Worm (Caenorhabditis elegans): ENCODE measurements around the gene lyst-1.

lyst-1 gene

ce11 chrX:12171631-12172348 is 30.8 kb upstream of the lyst-1 start, which contains the start of gene F57G12.1 (continued):
- TF ChIP-seq nhr-23 (tag; optimal IDR thresholded peaks at IDR 0.05), result peak; percentile 76
- TF ChIP-seq unc-62 (GFP tag; optimal IDR thresholded peaks at IDR 0.05), result peak; percentile 55
- TF ChIP-seq aly-2 (tag; optimal IDR thresholded peaks at IDR 0.05), result no peak
- TF ChIP-seq ceh-28 (tag; optimal IDR thresholded peaks at IDR 0.05), result peak; percentile 39
- peak; percentile 97 for TF ChIP-seq lin-39 (tag; optimal IDR thresholded peaks at IDR 0.05)
- peak; percentile 5 for TF ChIP-seq tbx-2 (tag; optimal IDR thresholded peaks at IDR 0.05)
- no peak for TF ChIP-seq snpc-4 (tag; optimal IDR thresholded peaks at IDR 0.05)
- peak; percentile 51 for TF ChIP-seq mdl-1 (tag; optimal IDR thresholded peaks at IDR 0.05)
- peak; percentile 81 for TF ChIP-seq ama-1 (optimal IDR thresholded peaks at IDR 0.05)
- TF ChIP-seq egl-5 (tag; optimal IDR thresholded peaks at IDR 0.05), result peak; percentile 48

ce11 chrX:12169390-12169789 is 28.4 kb upstream of the lyst-1 start:
- TF ChIP-seq ama-1 (optimal IDR thresholded peaks at IDR 0.05) (peak; percentile 67), jun-1 (tag; optimal IDR thresholded peaks at IDR 0.05) (no peak), hmg-11 (tag; optimal IDR thresholded peaks at IDR 0.05) (no peak), R02D3.7 (tag; optimal IDR thresholded peaks at IDR 0.05) (no peak), nhr-43 (tag; optimal IDR thresholded peaks at IDR 0.05; ENCODE audit: poor library complexity, severe bottlenecking) (no peak)

- TF ChIP-seq R02D3.7 (tag; optimal IDR thresholded peaks at IDR 0.05) (no peak), nhr-67 (tag; optimal IDR thresholded peaks at IDR 0.05) (no peak), pha-4 (tag; optimal IDR thresholded peaks at IDR 0.05) (peak; percentile 10), nhr-237 (tag; optimal IDR thresholded peaks at IDR 0.05) (no peak), ama-1 (optimal IDR thresholded peaks at IDR 0.05) (no peak), ztf-4 (tag; optimal IDR thresholded peaks at IDR 0.05) (no peak), nhr-23 (tag; optimal IDR thresholded peaks at IDR 0.05) (no peak), ceh-82 (tag; optimal IDR thresholded peaks at IDR 0.05) (no peak), eor-1 (tag; optimal IDR thresholded peaks at IDR 0.05) (no peak), nhr-25 (tag; optimal IDR thresholded peaks at IDR 0.05) (peak; percentile 19), sea-2 (GFP tag; optimal IDR thresholded peaks at IDR 0.05) (no peak), nhr-28 (tag; optimal IDR thresholded peaks at IDR 0.05) (no peak)
These were observed 27.8 kb upstream of the lyst-1 start for ce11 chrX:12168765-12169164.

- TF ChIP-seq sea-2 (GFP tag; optimal IDR thresholded peaks at IDR 0.05) (no peak), R02D3.7 (tag; optimal IDR thresholded peaks at IDR 0.05) (no peak), pha-4 (tag; optimal IDR thresholded peaks at IDR 0.05) (peak; percentile 80), ceh-9 (tag; optimal IDR thresholded peaks at IDR 0.05) (no peak), lin-39 (tag; optimal IDR thresholded peaks at IDR 0.05) (peak; percentile 59)
These were observed 26.9 kb upstream of the lyst-1 start for ce11 chrX:12167632-12168377.

ce11 chrX:12164943-12165342 is 24.0 kb upstream of the lyst-1 start:
- peak; percentile 21 for TF ChIP-seq egl-5 (tag; optimal IDR thresholded peaks at IDR 0.05)
- TF ChIP-seq elt-1 (tag; optimal IDR thresholded peaks at IDR 0.05), result peak; percentile 80
- TF ChIP-seq nhr-67 (tag; optimal IDR thresholded peaks at IDR 0.05), result no peak

- TF ChIP-seq ceh-28 (tag; optimal IDR thresholded peaks at IDR 0.05) (no peak), skn-1 (tag; optimal IDR thresholded peaks at IDR 0.05) (no peak), nhr-67 (tag; optimal IDR thresholded peaks at IDR 0.05) (no peak), mml-1 (tag; optimal IDR thresholded peaks at IDR 0.05) (no peak), elt-3 (tag; optimal IDR thresholded peaks at IDR 0.05) (no peak), elt-1 (tag; optimal IDR thresholded peaks at IDR 0.05) (no peak), ceh-16 (tag; optimal IDR thresholded peaks at IDR 0.05) (no peak), eor-1 (tag; optimal IDR thresholded peaks at IDR 0.05) (no peak), lin-15B (tag; optimal IDR thresholded peaks at IDR 0.05) (no peak), nhr-23 (tag; optimal IDR thresholded peaks at IDR 0.05) (no peak)
These were observed 23.1 kb upstream of the lyst-1 start for ce11 chrX:12164047-12164446.
